Fruit fly (Drosophila melanogaster): ENCODE measurements around the gene Clp.
A peak's percentile ranks its signal among the peaks of the same experiment; 100 is the strongest.

Clp gene

dm6 chr2L:845341-846004 is 25.7 kb downstream of the Clp start (continued):
- TF ChIP-seq CG4328 (GFP tag; optimal IDR thresholded peaks at IDR 0.05) (peak; percentile 73), D (optimal IDR thresholded peaks at IDR 0.05) (no peak), D (GFP tag; optimal IDR thresholded peaks at IDR 0.05) (peak; percentile 82), CG11456 (GFP tag; IDR thresholded peaks at IDR 0.05) (peak; percentile 92), klu (GFP tag; IDR thresholded peaks at IDR 0.05) (peak; percentile 69), pita (GFP tag; optimal IDR thresholded peaks at IDR 0.05) (no peak), CG15011 (GFP tag; optimal IDR thresholded peaks at IDR 0.05) (peak; percentile 59), sna (GFP tag; IDR thresholded peaks at IDR 0.05; ENCODE audit: partially characterized antibody) (no peak), jumu (GFP tag; optimal IDR thresholded peaks at IDR 0.05) (peak; percentile 91), CG4617 (GFP tag; optimal IDR thresholded peaks at IDR 0.05; ENCODE audit: borderline replicate concordance) (peak; percentile 38), CoRest (tag; optimal IDR thresholded peaks at IDR 0.05) (peak; percentile 85), ase (GFP tag; IDR thresholded peaks at IDR 0.05) (peak; percentile 91), CG17385 (GFP tag; optimal IDR thresholded peaks at IDR 0.05) (peak; percentile 84), CG17359 (tag; optimal IDR thresholded peaks at IDR 0.05) (peak; percentile 94), CG2129 (GFP tag; IDR thresholded peaks at IDR 0.05; ENCODE audit: partially characterized antibody) (no peak), CG14050 (GFP tag; IDR thresholded peaks at IDR 0.05) (peak; percentile 88), zf30C (GFP tag; optimal IDR thresholded peaks at IDR 0.05) (peak; percentile 64), fd102C (GFP tag; optimal IDR thresholded peaks at IDR 0.05) (no peak), CG14965 (GFP tag; optimal IDR thresholded peaks at IDR 0.05; ENCODE audit: borderline replicate concordance) (peak; percentile 35), rib (GFP tag; IDR thresholded peaks at IDR 0.05) (peak; percentile 76), CG11723 (GFP tag; optimal IDR thresholded peaks at IDR 0.05) (peak; percentile 72), zfh1 (GFP tag; IDR thresholded peaks at IDR 0.05) (peak; percentile 91), dm (GFP tag; optimal IDR thresholded peaks at IDR 0.05) (peak; percentile 80), btn (GFP tag; optimal IDR thresholded peaks at IDR 0.05) (peak; percentile 83), gt (GFP tag; IDR thresholded peaks at IDR 0.05) (peak; percentile 65; the same call in 1 of the 2 replicates), ssp (GFP tag; IDR thresholded peaks at IDR 0.05) (peak; percentile 80), CG8359 (GFP tag; optimal IDR thresholded peaks at IDR 0.05; ENCODE audit: borderline replicate concordance) (peak; percentile 37), peb (GFP tag; IDR thresholded peaks at IDR 0.05) (peak; percentile 70), Gug (GFP tag; IDR thresholded peaks at IDR 0.05) (peak; percentile 88; the same call in 3 of the 4 replicates), CG8290 (GFP tag; optimal IDR thresholded peaks at IDR 0.05) (peak; percentile 57), CG8290 (tag; optimal IDR thresholded peaks at IDR 0.05) (peak in 1 of 2 experiments; percentile 97), Sox100B (GFP tag; optimal IDR thresholded peaks at IDR 0.05) (peak; percentile 73), tll (GFP tag; optimal IDR thresholded peaks at IDR 0.05) (no peak), CG12391 (tag; optimal IDR thresholded peaks at IDR 0.05) (peak; percentile 84), CG7372 (GFP tag; IDR thresholded peaks at IDR 0.05) (peak; percentile 87), MTF-1 (GFP tag; optimal IDR thresholded peaks at IDR 0.05; ENCODE audit: borderline replicate concordance) (peak; percentile 76), phol (tag; optimal IDR thresholded peaks at IDR 0.05) (peak; percentile 83), grn (GFP tag; optimal IDR thresholded peaks at IDR 0.05) (no peak), crc (GFP tag; optimal IDR thresholded peaks at IDR 0.05) (peak; percentile 85), slp2 (GFP tag; optimal IDR thresholded peaks at IDR 0.05) (peak; percentile 85), Lpt (GFP tag; optimal IDR thresholded peaks at IDR 0.05) (no peak), en (GFP tag; optimal IDR thresholded peaks at IDR 0.05) (peak; percentile 78), gro (GFP tag; optimal IDR thresholded peaks at IDR 0.05) (peak; percentile 69), CG30431 (GFP tag; optimal IDR thresholded peaks at IDR 0.05) (peak; percentile 75), Mad (GFP tag; optimal IDR thresholded peaks at IDR 0.05) (peak; percentile 55), CG9932 (GFP tag; IDR thresholded peaks at IDR 0.05) (peak; percentile 91), vfl (GFP tag; optimal IDR thresholded peaks at IDR 0.05) (peak; percentile 54), CG14710 (tag; optimal IDR thresholded peaks at IDR 0.05) (peak; percentile 55), Doc2 (GFP tag; IDR thresholded peaks at IDR 0.05) (0 out of 2 replicates have a peak, but pooled peaks have one; percentile 40), pum (GFP tag; optimal IDR thresholded peaks at IDR 0.05) (peak; percentile 83)
